Fruit fly (Drosophila melanogaster): ENCODE results near the gene sip2.

Gene sip2

dm6 chr2L:6964022-6964434 lies at the start of gene sip2, which contains the start of gene Coprox:
sip2 (minus strand) TSS chr2L:6964074.
Coprox (plus strand) TSS chr2L:6964421.
- TF ChIP-seq CG8478 (optimal IDR thresholded peaks at IDR 0.05) = no peak
- TF ChIP-seq CTCF (optimal IDR thresholded peaks at IDR 0.05) = no peak

dm6 chr2L:7013157-7013556 lies 49.3 kb upstream of the sip2 start, which contains the start of gene CG43322:
CG43322 (plus strand) TSS chr2L:7013396.
- TF ChIP-seq CG8478 (optimal IDR thresholded peaks at IDR 0.05) (no peak), CTCF (optimal IDR thresholded peaks at IDR 0.05) (no peak)

dm6 chr2L:7011962-7012361 lies 48.1 kb upstream of the sip2 start, which contains the start of gene CG43321:
CG43321 (plus strand) TSS chr2L:7012262.
- TF ChIP-seq CTCF (optimal IDR thresholded peaks at IDR 0.05) (no peak), CG8478 (optimal IDR thresholded peaks at IDR 0.05) (no peak)

- TF ChIP-seq CTCF (optimal IDR thresholded peaks at IDR 0.05) (no peak), CG8478 (optimal IDR thresholded peaks at IDR 0.05) (no peak)
Observed at dm6 chr2L:7010513-7010912, 46.6 kb upstream of the sip2 start.

- TF ChIP-seq CTCF (optimal IDR thresholded peaks at IDR 0.05) (no peak), CG8478 (optimal IDR thresholded peaks at IDR 0.05) (no peak)
Observed at dm6 chr2L:7009807-7010470, 46.1 kb upstream of the sip2 start, which contains the start of gene uif. uif (minus strand) TSS chr2L:7010359.

- TF ChIP-seq CTCF (optimal IDR thresholded peaks at IDR 0.05) (no peak), CG8478 (optimal IDR thresholded peaks at IDR 0.05) (no peak)
Observed at dm6 chr2L:7007564-7007963, 43.7 kb upstream of the sip2 start.

- TF ChIP-seq CTCF (optimal IDR thresholded peaks at IDR 0.05) (no peak), CG8478 (optimal IDR thresholded peaks at IDR 0.05) (no peak)
Observed at dm6 chr2L:7005489-7005888, 41.6 kb upstream of the sip2 start.

- TF ChIP-seq CTCF (optimal IDR thresholded peaks at IDR 0.05) (no peak), CG8478 (optimal IDR thresholded peaks at IDR 0.05) (no peak)
Observed at dm6 chr2L:7004304-7004703, 40.4 kb upstream of the sip2 start.

dm6 chr2L:6998736-6999135 lies 34.9 kb upstream of the sip2 start:
- TF ChIP-seq CG8478 (optimal IDR thresholded peaks at IDR 0.05) (no peak), CTCF (optimal IDR thresholded peaks at IDR 0.05) (no peak)

dm6 chr2L:6991085-6991484 lies 27.2 kb upstream of the sip2 start:
- TF ChIP-seq CTCF (optimal IDR thresholded peaks at IDR 0.05) (no peak), CG8478 (optimal IDR thresholded peaks at IDR 0.05) (no peak)

dm6 chr2L:6971597-6972036 lies 7.7 kb upstream of the sip2 start, which contains the start of gene snRNP-U1-70K:
snRNP-U1-70K (minus strand) TSS chr2L:6971737.
- peak; percentile 38 to 72 for TF ChIP-seq CTCF (optimal IDR thresholded peaks at IDR 0.05)
- no peak for TF ChIP-seq CG8478 (optimal IDR thresholded peaks at IDR 0.05)

- TF ChIP-seq CG8478 (optimal IDR thresholded peaks at IDR 0.05) (no peak), CTCF (optimal IDR thresholded peaks at IDR 0.05) (no peak)
Observed at dm6 chr2L:6970813-6971212, 6.9 kb upstream of the sip2 start.

dm6 chr2L:6968013-6968517 lies 4.2 kb upstream of the sip2 start:
- TF ChIP-seq CTCF (optimal IDR thresholded peaks at IDR 0.05) (peak; percentile 50), CG8478 (optimal IDR thresholded peaks at IDR 0.05) (no peak)

dm6 chr2L:6967422-6968012 lies 3.6 kb upstream of the sip2 start, which contains the start of gene Sumo:
Sumo (minus strand) TSS chr2L:6967644.
- TF ChIP-seq CTCF (optimal IDR thresholded peaks at IDR 0.05) (no peak), CG8478 (optimal IDR thresholded peaks at IDR 0.05) (no peak)

dm6 chr2L:6966309-6966708 lies 2.4 kb upstream of the sip2 start:
- TF ChIP-seq CG8478 (optimal IDR thresholded peaks at IDR 0.05) = no peak
- TF ChIP-seq CTCF (optimal IDR thresholded peaks at IDR 0.05) = no peak

dm6 chr2L:6964632-6965031 lies 758 bp upstream of the sip2 start:
- TF ChIP-seq CG8478 (optimal IDR thresholded peaks at IDR 0.05) (no peak), CTCF (optimal IDR thresholded peaks at IDR 0.05) (no peak)

All from S2 (cell line).